Worm (Caenorhabditis elegans): ENCODE data around the gene C08B6.6.

DNA sequence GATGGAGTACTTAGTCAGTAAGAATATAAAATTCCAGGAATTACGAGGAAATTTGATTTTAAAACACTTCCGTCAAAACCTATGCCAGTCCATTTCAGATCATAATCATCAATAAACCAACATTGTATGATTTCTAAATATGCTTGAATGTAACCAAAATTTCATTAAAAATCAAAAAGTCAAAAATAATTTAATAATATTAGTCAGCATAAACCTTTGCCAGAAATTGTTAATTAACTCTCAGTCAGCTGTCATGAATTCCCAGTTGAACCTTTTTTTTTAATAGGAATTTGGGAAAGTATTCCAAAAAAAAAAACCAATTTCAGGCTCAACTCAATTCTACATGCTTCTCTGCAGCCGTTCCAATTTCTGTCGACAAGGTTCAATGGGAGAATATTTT, 24.9 kb downstream of the C08B6.6 start, which contains the start of gene srsx-26:
- TF ChIP-seq him-1 (tag; optimal IDR thresholded peaks at IDR 0.05), result no peak
- TF ChIP-seq dao-5 (tag; optimal IDR thresholded peaks at IDR 0.05), result no peak
